1 fruit fly cellular context compared by ENCODE assay signal in the genomic region with DNA sequence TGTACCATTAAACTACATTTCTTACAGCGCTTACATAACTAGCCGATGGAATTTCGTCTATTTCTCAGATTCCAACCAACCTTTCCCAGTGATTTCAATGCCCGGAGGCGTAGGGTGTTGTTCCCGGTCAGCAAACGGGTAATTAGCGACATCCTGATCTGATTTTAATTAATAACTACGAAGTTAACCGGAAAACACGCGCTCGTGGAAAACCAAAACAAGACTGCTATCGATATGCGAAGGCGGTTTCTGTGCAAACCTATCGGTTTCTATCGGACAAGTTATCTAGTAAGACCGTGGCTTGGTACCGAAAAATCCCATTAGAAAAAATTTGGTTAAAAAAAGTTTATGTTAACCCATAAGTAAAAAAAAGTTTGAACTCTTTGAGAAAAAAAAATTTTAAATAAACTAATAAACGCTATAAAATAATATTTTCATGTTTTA.
A peak's percentile ranks its signal among the peaks of the same experiment; 100 is the strongest.
TF ChIP-seq lines count a peak whose summit lies in the region.

mEFG1 (minus strand) TSS at position 253 of the 444 bp plus-strand sequence.

TF ChIP-seq in whole organism, embryonic, 481 proteins besides CTCF, POLR2A, EP300 and RAD21 (continued from another document):
- TF ChIP-seq CrebB (tag; optimal IDR thresholded peaks at IDR 0.05; lab: Kevin White, UChicago): no peak
- TF ChIP-seq klu (GFP tag; IDR thresholded peaks at IDR 0.05; lab: Robert Waterston, UW): no peak
- TF ChIP-seq CG13775 (GFP tag; optimal IDR thresholded peaks at IDR 0.05; lab: Kevin White, UChicago): no peak
- no peak for TF ChIP-seq Sox102F (GFP tag; optimal IDR thresholded peaks at IDR 0.05; lab: Kevin White, UChicago)
- TF ChIP-seq pan (optimal IDR thresholded peaks at IDR 0.05; lab: Kevin White, UChicago): no peak
- TF ChIP-seq pan (GFP tag; optimal IDR thresholded peaks at IDR 0.05 in 1 of 2, IDR thresholded peaks at IDR 0.05 in 1 of 2): peak in 1 of 2 experiments; percentile 21
- TF ChIP-seq Ravus (GFP tag; IDR thresholded peaks at IDR 0.05; lab: Robert Waterston, UW): no peak
- TF ChIP-seq CG1792 (GFP tag; optimal IDR thresholded peaks at IDR 0.05; lab: Kevin White, UChicago): no peak
- TF ChIP-seq CG12299 (tag; optimal IDR thresholded peaks at IDR 0.05; lab: Kevin White, UChicago): no peak
- TF ChIP-seq CG9876 (GFP tag; optimal IDR thresholded peaks at IDR 0.05; lab: Kevin White, UChicago): no peak
- TF ChIP-seq Rx (GFP tag; IDR thresholded peaks at IDR 0.05; lab: Robert Waterston, UW): no peak
- no peak for TF ChIP-seq CG5245 (GFP tag; optimal IDR thresholded peaks at IDR 0.05; lab: Kevin White, UChicago)
- peak; percentile 80 for TF ChIP-seq CG7963 (GFP tag; IDR thresholded peaks at IDR 0.05; lab: Robert Waterston, UW; ENCODE audit: partially characterized antibody)
- peak; percentile 82 for TF ChIP-seq tna (GFP tag; IDR thresholded peaks at IDR 0.05; lab: Robert Waterston, UW; ENCODE audit: partially characterized antibody)
- no peak for TF ChIP-seq unpg (GFP tag; optimal IDR thresholded peaks at IDR 0.05; lab: Kevin White, UChicago)
- peak; percentile 22 for TF ChIP-seq CG12659 (GFP tag; optimal IDR thresholded peaks at IDR 0.05; lab: Kevin White, UChicago)
- no peak for TF ChIP-seq CG8089 (GFP tag; optimal IDR thresholded peaks at IDR 0.05; lab: Kevin White, UChicago)
- TF ChIP-seq HLH3B (GFP tag; IDR thresholded peaks at IDR 0.05; lab: Robert Waterston, UW): no peak
- peak; percentile 68 for TF ChIP-seq mld (GFP tag; IDR thresholded peaks at IDR 0.05; lab: Robert Waterston, UW; ENCODE audit: partially characterized antibody)
- no peak; the same call in 1 of the 3 replicates for TF ChIP-seq zen2 (GFP tag; IDR thresholded peaks at IDR 0.05; lab: Robert Waterston, UW; ENCODE audit: partially characterized antibody)
- peak; percentile 55; the same call in 1 of the 2 replicates for TF ChIP-seq nerfin-2 (GFP tag; IDR thresholded peaks at IDR 0.05; lab: Robert Waterston, UW; ENCODE audit: partially characterized antibody)
- TF ChIP-seq CG9797 (GFP tag; optimal IDR thresholded peaks at IDR 0.05; lab: Kevin White, UChicago): peak; percentile 60
- TF ChIP-seq lilli (GFP tag; optimal IDR thresholded peaks at IDR 0.05; lab: Kevin White, UChicago): no peak
- TF ChIP-seq CG17359 (tag; optimal IDR thresholded peaks at IDR 0.05; lab: Kevin White, UChicago): peak; percentile 98
- peak; percentile 60; the same call in 1 of the 3 replicates for TF ChIP-seq knrl (GFP tag; IDR thresholded peaks at IDR 0.05; lab: Robert Waterston, UW; ENCODE audit: partially characterized antibody)
- TF ChIP-seq CG10321 (GFP tag; IDR thresholded peaks at IDR 0.05; lab: Robert Waterston, UW): no peak
- no peak for TF ChIP-seq CG4328 (GFP tag; optimal IDR thresholded peaks at IDR 0.05; lab: Kevin White, UChicago)
- TF ChIP-seq CG7372 (GFP tag; IDR thresholded peaks at IDR 0.05; lab: Robert Waterston, UW): no peak
- no peak for TF ChIP-seq Bteb2 (GFP tag; optimal IDR thresholded peaks at IDR 0.05; lab: Kevin White, UChicago)
- no peak for TF ChIP-seq PHDP (tag; optimal IDR thresholded peaks at IDR 0.05; lab: Kevin White, UChicago)
- TF ChIP-seq cato (GFP tag; optimal IDR thresholded peaks at IDR 0.05; lab: Kevin White, UChicago; ENCODE audit: borderline replicate concordance): no peak
- TF ChIP-seq CG30431 (GFP tag; optimal IDR thresholded peaks at IDR 0.05; lab: Kevin White, UChicago): no peak
- TF ChIP-seq Bgb (GFP tag; IDR thresholded peaks at IDR 0.05; lab: Robert Waterston, UW; ENCODE audit: partially characterized antibody): peak; percentile 79
- no peak for TF ChIP-seq sr (GFP tag; IDR thresholded peaks at IDR 0.05; lab: Robert Waterston, UW)
- peak; percentile 8 for TF ChIP-seq CG2120 (GFP tag; optimal IDR thresholded peaks at IDR 0.05; lab: Kevin White, UChicago)
- TF ChIP-seq Sry-δ (GFP tag; optimal IDR thresholded peaks at IDR 0.05; lab: Kevin White, UChicago): peak; percentile 34
- TF ChIP-seq CG7839 (tag; optimal IDR thresholded peaks at IDR 0.05; lab: Kevin White, UChicago): peak; percentile 24
- no peak for TF ChIP-seq CG11247 (GFP tag; IDR thresholded peaks at IDR 0.05; lab: Robert Waterston, UW)
- TF ChIP-seq YL-1 (GFP tag; optimal IDR thresholded peaks at IDR 0.05; lab: Kevin White, UChicago): peak; percentile 41
- peak; percentile 25 for TF ChIP-seq trem (tag; optimal IDR thresholded peaks at IDR 0.05; lab: Kevin White, UChicago)
- no peak for TF ChIP-seq lola (GFP tag; optimal IDR thresholded peaks at IDR 0.05; lab: Kevin White, UChicago)
- peak; percentile 22 for TF ChIP-seq CG15269 (tag; optimal IDR thresholded peaks at IDR 0.05; lab: Kevin White, UChicago)
- peak; percentile 9 for TF ChIP-seq gcm (GFP tag; optimal IDR thresholded peaks at IDR 0.05; lab: Kevin White, UChicago)
- no peak for TF ChIP-seq gem (tag; optimal IDR thresholded peaks at IDR 0.05; lab: Kevin White, UChicago)
- peak; percentile 29 for TF ChIP-seq CG13894 (tag; optimal IDR thresholded peaks at IDR 0.05; lab: Kevin White, UChicago)
- TF ChIP-seq Ssrp (tag; optimal IDR thresholded peaks at IDR 0.05; lab: Kevin White, UChicago): no peak
- TF ChIP-seq CoRest (tag; optimal IDR thresholded peaks at IDR 0.05; lab: Kevin White, UChicago): peak; percentile 25
- no peak for TF ChIP-seq CG4424 (GFP tag; optimal IDR thresholded peaks at IDR 0.05; lab: Kevin White, UChicago)
- TF ChIP-seq D19A (tag; optimal IDR thresholded peaks at IDR 0.05; lab: Kevin White, UChicago): peak; percentile 8
- TF ChIP-seq sens (GFP tag; lab: Kevin White, UChicago): peak; percentile 62
- TF ChIP-seq sna (GFP tag; IDR thresholded peaks at IDR 0.05; lab: Robert Waterston, UW; ENCODE audit: partially characterized antibody): peak; percentile 82
- TF ChIP-seq BEAF-32 (GFP tag; optimal IDR thresholded peaks at IDR 0.05; lab: Kevin White, UChicago): peak; percentile 69
- TF ChIP-seq CG11723 (GFP tag; optimal IDR thresholded peaks at IDR 0.05; lab: Kevin White, UChicago): no peak
- TF ChIP-seq da (GFP tag; optimal IDR thresholded peaks at IDR 0.05; lab: Kevin White, UChicago): no peak
- TF ChIP-seq esg (GFP tag; conservative IDR thresholded peaks at IDR 0.05; lab: Robert Waterston, UW): no peak
- TF ChIP-seq MTF-1 (GFP tag; optimal IDR thresholded peaks at IDR 0.05; lab: Kevin White, UChicago; ENCODE audit: borderline replicate concordance): no peak
- TF ChIP-seq az2 (GFP tag; optimal IDR thresholded peaks at IDR 0.05; lab: Kevin White, UChicago): no peak
- TF ChIP-seq salm (tag; optimal IDR thresholded peaks at IDR 0.05; lab: Kevin White, UChicago): no peak
